Worm (Caenorhabditis elegans) whole organism, L4 larva: ENCODE results near the gene C17H11.5.
A peak's percentile ranks its signal among the peaks of the same experiment; 100 is the strongest.

Experiments
- D1046.2 ChIP-seq: fragments of 200-800 bp; sonication (Bioruptor generic); IDR thresholded peaks from 2 replicates; pipeline ENCODE4 v1.3.6; 2022; ENCODE audit warnings: missing genetic modification characterization, missing compliant biosample characterization
- F10B5.3 ChIP-seq: sonication (generic microtip); optimal IDR thresholded peaks from 2 replicates; lab custom pipeline; 2016; ENCODE audit warnings: mild to moderate bottlenecking, missing genetic modification characterization, missing compliant biosample characterization
- F26F4.8 ChIP-seq: fragments of 200-800 bp; sonication (Bioruptor generic); conservative IDR thresholded peaks from 2 replicates; pipeline ENCODE4 v1.3.6; 2022; ENCODE audit warnings: missing genetic modification characterization, missing compliant biosample characterization
- F37D6.2 ChIP-seq: sonication (generic microtip); optimal IDR thresholded peaks from 2 replicates; lab custom pipeline; 2016; ENCODE audit warnings: mild to moderate bottlenecking, missing genetic modification characterization, missing compliant biosample characterization
- F49E8.2 ChIP-seq: sonication (generic microtip); optimal IDR thresholded peaks from 2 replicates; lab custom pipeline; 2016; ENCODE audit warnings: missing compliant biosample characterization, mild to moderate bottlenecking, missing genetic modification characterization, borderline replicate concordance
- R02D3.7 ChIP-seq: fragments of 150-350 bp; sonication (generic microtip); optimal IDR thresholded peaks from 3 replicates; lab custom pipeline; 2014; ENCODE audit warnings: missing biosample characterization, missing genetic modification characterization
- T20F7.1 ChIP-seq: fragments of 200-800 bp; sonication (Bioruptor generic); optimal IDR thresholded peaks from 2 replicates; lab custom pipeline; 2018; ENCODE audit warnings: mild to moderate bottlenecking, missing genetic modification characterization, missing compliant biosample characterization
- ZK337.2 ChIP-seq: fragments of 200-800 bp; sonication (Bioruptor generic); IDR thresholded peaks from 2 replicates; pipeline ENCODE4 v1.3.6; 2022; ENCODE audit warnings: missing genetic modification reagents, missing genetic modification characterization, missing compliant biosample characterization
- ZK546.5 ChIP-seq, 2 experiments: sonication (generic microtip); optimal IDR thresholded peaks; 2 replicates each; lab custom pipeline; 2017; ENCODE audit warnings: missing biosample characterization in 2 of 2, missing genetic modification characterization in 2 of 2
- aha-1 ChIP-seq: fragments of 150-350 bp; peaks from one replicate; lab custom pipeline; 2014; ENCODE audit warnings: missing biosample characterization, missing genetic modification characterization
- ceh-82 ChIP-seq: sonication (generic microtip); optimal IDR thresholded peaks from 2 replicates; lab custom pipeline; 2017; ENCODE audit warnings: missing biosample characterization, missing genetic modification characterization
- ces-1 ChIP-seq: fragments of 150-350 bp; sonication (generic microtip); optimal IDR thresholded peaks from 4 replicates; lab custom pipeline; 2014; ENCODE audit warnings: missing biosample characterization, missing genetic modification reagents, missing genetic modification characterization
- daf-8 ChIP-seq: fragments of 200-800 bp; sonication (Bioruptor generic); IDR thresholded peaks from 2 replicates; pipeline ENCODE4 v1.3.6; 2022; ENCODE audit warnings: missing genetic modification characterization, missing compliant biosample characterization
- duxl-1 ChIP-seq: sonication (generic microtip); optimal IDR thresholded peaks from 2 replicates; lab custom pipeline; 2016; ENCODE audit warnings: mild to moderate bottlenecking, missing genetic modification characterization, moderate library complexity, missing compliant biosample characterization; ENCODE audit not compliant: poor library complexity
- dve-1 ChIP-seq: sonication (generic microtip); optimal IDR thresholded peaks from 2 replicates; lab custom pipeline; 2017; ENCODE audit warnings: antibody characterized with exemption, mild to moderate bottlenecking, missing genetic modification characterization, missing compliant biosample characterization; ENCODE audit not compliant: insufficient read depth
- egl-27 ChIP-seq: sonication (generic microtip); optimal IDR thresholded peaks from 3 replicates; lab custom pipeline; 2017; ENCODE audit warnings: missing biosample characterization, missing genetic modification reagents, missing genetic modification characterization
- fkh-10 ChIP-seq: fragments of 150-350 bp; optimal IDR thresholded peaks from 2 replicates; lab custom pipeline; 2014; ENCODE audit warnings: missing biosample characterization, missing genetic modification reagents, missing genetic modification characterization
- hlh-30 ChIP-seq: sonication (generic microtip); optimal IDR thresholded peaks from 2 replicates; lab custom pipeline; 2017; ENCODE audit warnings: antibody characterized with exemption, mild to moderate bottlenecking, missing genetic modification characterization, missing compliant biosample characterization; ENCODE audit not compliant: insufficient read depth
- lin-15B ChIP-seq: fragments of 150-350 bp; sonication (generic microtip); optimal IDR thresholded peaks from 3 replicates; lab custom pipeline; 2014; ENCODE audit warnings: missing biosample characterization, missing genetic modification characterization
- madf-9 ChIP-seq: fragments of 200-800 bp; sonication (Bioruptor generic); conservative IDR thresholded peaks from 2 replicates; pipeline ENCODE4 v1.3.6; 2022; ENCODE audit warnings: missing genetic modification reagents, missing genetic modification characterization, missing compliant biosample characterization
- mes-2 ChIP-seq: sonication (generic microtip); optimal IDR thresholded peaks from 2 replicates; lab custom pipeline; 2016; ENCODE audit warnings: missing genotype, mild to moderate bottlenecking, missing genetic modification characterization, missing compliant biosample characterization; ENCODE audit not compliant: poor library complexity, severe bottlenecking
- nhr-102 ChIP-seq: sonication (generic microtip); optimal IDR thresholded peaks from 2 replicates; lab custom pipeline; 2016; ENCODE audit warnings: mild to moderate bottlenecking, missing genetic modification characterization, moderate library complexity, missing compliant biosample characterization
- nhr-111 ChIP-seq: fragments of 200-800 bp; sonication (Bioruptor generic); optimal IDR thresholded peaks from 2 replicates; lab custom pipeline; 2018; ENCODE audit warnings: mild to moderate bottlenecking, missing genetic modification characterization, missing compliant biosample characterization
- nhr-25 ChIP-seq: sonication (generic microtip); optimal IDR thresholded peaks from 2 replicates; lab custom pipeline; 2017; ENCODE audit warnings: missing genetic modification characterization, mild to moderate bottlenecking, missing compliant biosample characterization, antibody characterized with exemption, moderate library complexity, borderline replicate concordance; ENCODE audit not compliant: insufficient read depth
- nhr-28 ChIP-seq: fragments of 150-350 bp; optimal IDR thresholded peaks from 2 replicates; lab custom pipeline; 2014; ENCODE audit warnings: missing biosample characterization, missing genetic modification characterization
- nhr-42 ChIP-seq: fragments of 200-800 bp; sonication (Bioruptor generic); IDR thresholded peaks from 2 replicates; pipeline ENCODE4 v1.3.6; 2022; ENCODE audit warnings: missing genetic modification characterization, missing compliant biosample characterization
- nhr-48 ChIP-seq: sonication (generic microtip); optimal IDR thresholded peaks from 2 replicates; lab custom pipeline; 2016; ENCODE audit warnings: mild to moderate bottlenecking, missing genetic modification characterization, missing compliant biosample characterization
- nhr-6 ChIP-seq: fragments of 150-350 bp; optimal IDR thresholded peaks from 2 replicates; lab custom pipeline; 2014; ENCODE audit warnings: missing biosample characterization, missing genetic modification characterization
- php-3 ChIP-seq: fragments of 200-800 bp; sonication (Bioruptor generic); IDR thresholded peaks from 2 replicates; pipeline ENCODE4 v1.3.6; 2022; ENCODE audit warnings: missing genetic modification reagents, missing genetic modification characterization, missing compliant biosample characterization
- rbr-2 ChIP-seq: sonication (generic microtip); optimal IDR thresholded peaks from 2 replicates; lab custom pipeline; 2016; ENCODE audit warnings: missing genotype, missing genetic modification characterization, missing compliant biosample characterization
- set-16 ChIP-seq: fragments of 200-800 bp; sonication (Bioruptor generic); IDR thresholded peaks from 2 replicates; pipeline ENCODE4 v1.3.6; 2022; ENCODE audit warnings: missing genetic modification reagents, missing genetic modification characterization, missing compliant biosample characterization
- snpc-1.2 ChIP-seq: fragments of 200-800 bp; sonication (Bioruptor generic); IDR thresholded peaks from 2 replicates; pipeline ENCODE4 v1.3.6; 2022; ENCODE audit warnings: missing genetic modification reagents, missing genetic modification characterization, missing compliant biosample characterization
- snpc-4 ChIP-seq: fragments of 150-350 bp; optimal IDR thresholded peaks from 2 replicates; lab custom pipeline; 2014; ENCODE audit warnings: missing biosample characterization, missing genetic modification characterization
- spr-3 ChIP-seq: fragments of 200-800 bp; sonication (Bioruptor generic); optimal IDR thresholded peaks from 2 replicates; lab custom pipeline; 2018; ENCODE audit warnings: mild to moderate bottlenecking, missing genetic modification characterization, missing compliant biosample characterization
- tra-1 ChIP-seq: fragments of 200-800 bp; sonication (Bioruptor generic); IDR thresholded peaks from 2 replicates; pipeline ENCODE4 v1.3.6; 2022; ENCODE audit warnings: missing genetic modification reagents, missing genetic modification characterization, missing compliant biosample characterization
- unc-62 ChIP-seq, 3 experiments: fragments of 150-350 bp in 1 of 3; sonication (generic microtip); optimal IDR thresholded peaks in 2 of 3; peaks in 1 of 3; 1 replicate in 1 of 3; 2 replicates in 2 of 3; lab custom pipeline; 2014 to 2017; ENCODE audit warnings: missing biosample characterization in 3 of 3, missing genetic modification characterization in 3 of 3, missing genetic modification reagents in 3 of 3, missing genotype in 1 of 3
- vab-7 ChIP-seq: fragments of 200-800 bp; sonication (Bioruptor generic); IDR thresholded peaks from 2 replicates; pipeline ENCODE4 v1.3.6; 2022; ENCODE audit warnings: missing genetic modification reagents, missing genetic modification characterization, missing compliant biosample characterization
- zag-1 ChIP-seq: fragments of 150-350 bp; optimal IDR thresholded peaks from 2 replicates; lab custom pipeline; 2014; ENCODE audit warnings: missing biosample characterization, missing genetic modification characterization
- zfp-2 ChIP-seq: sonication (generic microtip); optimal IDR thresholded peaks from 2 replicates; lab custom pipeline; 2016; ENCODE audit warnings: mild to moderate bottlenecking, missing genetic modification characterization, missing compliant biosample characterization
- ztf-11 ChIP-seq: fragments of 150-350 bp; optimal IDR thresholded peaks from 2 replicates; lab custom pipeline; 2014; ENCODE audit warnings: missing biosample characterization, missing genetic modification characterization

C17H11.5 gene

DNA sequence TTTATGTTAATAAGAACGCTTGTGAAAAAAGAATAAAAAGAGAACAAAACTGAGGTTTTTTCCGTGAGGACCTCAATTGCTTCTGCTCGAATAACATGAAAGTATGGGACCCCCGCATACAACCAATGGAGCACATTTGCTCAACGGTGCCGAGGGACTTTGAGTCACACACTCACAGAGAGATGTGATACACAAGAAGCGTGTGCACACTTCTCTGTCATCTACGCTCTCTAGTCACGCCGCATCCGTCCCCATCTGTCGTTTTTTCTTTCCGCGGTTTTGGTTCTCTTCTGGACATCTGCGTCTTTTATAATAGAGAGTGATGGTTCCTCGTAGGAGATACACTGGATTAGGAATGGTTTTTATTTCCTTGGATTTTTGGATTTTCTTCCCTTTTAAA, 21.0 kb upstream of the C17H11.5 start (continued):
- TF ChIP-seq ZK337.2 (GFP tag; lab: Robert Waterston, UW) (no peak), unc-62 (GFP tag; optimal IDR thresholded peaks at IDR 0.05 in 1 of 2; lab: Kevin White, UChicago) (no peak), unc-62 (tag; optimal IDR thresholded peaks at IDR 0.05; lab: Kevin White, UChicago) (no peak), F10B5.3 (tag; lab: Kevin White, UChicago) (no peak), T20F7.1 (GFP tag; lab: Kevin White, UChicago) (no peak), snpc-1.2 (GFP tag; lab: Robert Waterston, UW) (no peak), ztf-11 (tag; lab: Kevin White, UChicago) (no peak), ZK546.5 (tag; optimal IDR thresholded peaks at IDR 0.05; lab: Kevin White, UChicago) (no peak), php-3 (no peak), F26F4.8 (GFP tag; lab: Robert Waterston, UW) (no peak), D1046.2 (GFP tag; lab: Robert Waterston, UW) (no peak), nhr-102 (tag; lab: Kevin White, UChicago) (no peak)

DNA sequence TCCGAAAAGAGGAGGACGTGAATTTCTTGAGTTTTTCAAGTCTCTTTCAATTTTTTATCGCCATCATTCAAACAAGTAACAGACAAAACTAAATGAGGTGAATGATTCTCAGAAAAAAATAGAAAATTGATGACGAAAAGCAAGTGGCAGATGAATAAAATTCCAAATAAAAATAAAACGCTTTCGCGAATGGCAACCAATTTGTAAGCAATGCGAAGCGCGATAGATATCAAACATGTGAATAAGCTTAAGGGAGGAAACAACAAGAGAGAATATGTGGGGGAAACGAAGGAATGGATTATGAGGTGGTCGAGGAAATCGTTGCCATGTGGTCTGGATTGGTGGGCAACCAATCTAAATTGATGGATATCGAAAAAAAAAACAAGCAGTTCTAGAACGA, 19.5 kb upstream of the C17H11.5 start:
- no peak for TF ChIP-seq dve-1 (tag; lab: Kevin White, UChicago)
- TF ChIP-seq T20F7.1 (GFP tag; lab: Kevin White, UChicago) = no peak
- no peak for TF ChIP-seq F37D6.2 (tag; lab: Kevin White, UChicago)
- no peak for TF ChIP-seq fkh-10 (GFP tag; lab: Kevin White, UChicago)
- TF ChIP-seq rbr-2 (tag; lab: Kevin White, UChicago) = no peak
- TF ChIP-seq ces-1 = no peak
- no peak for TF ChIP-seq daf-8 (GFP tag; lab: Robert Waterston, UW)
- TF ChIP-seq nhr-48 (tag; lab: Kevin White, UChicago) = no peak
- TF ChIP-seq spr-3 (GFP tag; lab: Kevin White, UChicago) = no peak

- TF ChIP-seq nhr-6 (tag; lab: Kevin White, UChicago) = no peak
- no peak for TF ChIP-seq snpc-4 (tag; lab: Kevin White, UChicago)
- TF ChIP-seq hlh-30 (tag; lab: Kevin White, UChicago) = no peak
- no peak for TF ChIP-seq F49E8.2 (tag; lab: Kevin White, UChicago)
- TF ChIP-seq zag-1 (tag; lab: Kevin White, UChicago) = no peak
- TF ChIP-seq nhr-111 (GFP tag; lab: Kevin White, UChicago) = no peak
- TF ChIP-seq tra-1 (GFP tag; lab: Robert Waterston, UW) = no peak
- TF ChIP-seq duxl-1 (tag; lab: Kevin White, UChicago) = no peak
- TF ChIP-seq madf-9 (GFP tag; lab: Robert Waterston, UW) = no peak
- no peak for TF ChIP-seq ceh-82 (tag; lab: Kevin White, UChicago)
- no peak for TF ChIP-seq mes-2 (tag; lab: Kevin White, UChicago)
- no peak for TF ChIP-seq lin-15B (tag; lab: Kevin White, UChicago)
- no peak for TF ChIP-seq ces-1
- TF ChIP-seq nhr-28 (tag; lab: Kevin White, UChicago) = no peak
- no peak for TF ChIP-seq nhr-42 (GFP tag; lab: Robert Waterston, UW)
- no peak for TF ChIP-seq egl-27 (tag; lab: Kevin White, UChicago)
- no peak for TF ChIP-seq R02D3.7 (tag; lab: Kevin White, UChicago)
These were observed 18.7 kb upstream of the C17H11.5 start, which contains the start of gene C17H11.6 for ce11 chrX:8203684-8204083. C17H11.6 (minus strand) TSS chrX:8203784.

- no peak for TF ChIP-seq zfp-2 (tag; lab: Kevin White, UChicago)
- TF ChIP-seq dve-1 (tag; lab: Kevin White, UChicago) = peak; percentile 10
- TF ChIP-seq vab-7 (GFP tag; lab: Robert Waterston, UW) = no peak
- TF ChIP-seq nhr-25 (tag; lab: Kevin White, UChicago) = peak; percentile 48
- 0 out of 2 replicates have a peak, but pooled peaks have one; percentile 11 for TF ChIP-seq set-16
- no peak for TF ChIP-seq ces-1
- TF ChIP-seq aha-1 (tag; lab: Kevin White, UChicago) = peak; percentile 82
These were observed 16.3 kb upstream of the C17H11.5 start for ce11 chrX:8201210-8201609.
